Fruit fly (Drosophila melanogaster): ENCODE data around the gene Cip4.
A peak's percentile ranks its signal among the peaks of the same experiment; 100 is the strongest.

Cip4 gene

DNA sequence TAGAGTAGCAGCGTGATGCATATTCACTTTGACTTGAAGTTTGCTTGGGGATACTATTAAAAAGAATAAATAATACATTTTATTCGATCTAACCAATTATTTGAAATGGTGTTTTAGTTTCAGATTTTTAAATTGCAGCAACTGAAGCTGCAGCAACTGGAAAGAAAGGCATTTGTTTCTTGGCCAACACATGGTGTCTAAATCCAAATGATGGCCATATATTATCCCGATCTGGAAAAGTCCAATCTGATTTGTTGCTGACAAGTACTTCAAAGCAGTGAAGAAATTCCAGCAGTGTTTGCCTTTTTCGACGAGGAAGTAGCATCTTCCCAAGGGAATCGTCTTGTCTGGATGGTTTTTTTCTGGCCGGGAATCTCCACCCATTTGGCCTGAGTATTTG is 33.2 kb upstream of the Cip4 start (continued):
- TF ChIP-seq cyc (GFP tag; optimal IDR thresholded peaks at IDR 0.05) = no peak
- no peak for TF ChIP-seq Sox102F (GFP tag; optimal IDR thresholded peaks at IDR 0.05)
- no peak for TF ChIP-seq fd85E (GFP tag; optimal IDR thresholded peaks at IDR 0.05)
- no peak for TF ChIP-seq lz (GFP tag; optimal IDR thresholded peaks at IDR 0.05)
- TF ChIP-seq svp (GFP tag) = no peak

- TF ChIP-seq esn (GFP tag; optimal IDR thresholded peaks at IDR 0.05) = no peak
- TF ChIP-seq CG6792 (GFP tag; optimal IDR thresholded peaks at IDR 0.05) = no peak
- TF ChIP-seq CG16779 (tag; optimal IDR thresholded peaks at IDR 0.05) = no peak
- TF ChIP-seq Lpt (GFP tag; optimal IDR thresholded peaks at IDR 0.05) = no peak
These were observed 32.5 kb upstream of the Cip4 start for dm6 chr3L:4396372-4396771.

dm6 chr3L:4395501-4396073 is 31.7 kb upstream of the Cip4 start:
- TF ChIP-seq CG3032 (tag; optimal IDR thresholded peaks at IDR 0.05) (peak; percentile 24), Eip93F (GFP tag; optimal IDR thresholded peaks at IDR 0.05) (no peak), svp (GFP tag) (peak; percentile 91), vri (GFP tag; optimal IDR thresholded peaks at IDR 0.05) (no peak), CG8632 (GFP tag; optimal IDR thresholded peaks at IDR 0.05) (peak; percentile 43), CG11902 (GFP tag; optimal IDR thresholded peaks at IDR 0.05) (peak; percentile 35), CG11294 (GFP tag; IDR thresholded peaks at IDR 0.05) (no peak), CG3919 (GFP tag; optimal IDR thresholded peaks at IDR 0.05) (peak; percentile 53), CG6808 (GFP tag; optimal IDR thresholded peaks at IDR 0.05) (peak; percentile 39), CG31627 (GFP tag; optimal IDR thresholded peaks at IDR 0.05) (peak; percentile 44), OdsH (GFP tag; optimal IDR thresholded peaks at IDR 0.05) (peak; percentile 56), CG8119 (GFP tag; IDR thresholded peaks at IDR 0.05) (peak; percentile 39; the same call in 1 of the 3 replicates), CG8319 (GFP tag; optimal IDR thresholded peaks at IDR 0.05) (no peak), Eip78C (GFP tag) (peak; percentile 91), Sox14 (GFP tag; optimal IDR thresholded peaks at IDR 0.05) (peak; percentile 43), CG4318 (GFP tag; optimal IDR thresholded peaks at IDR 0.05) (peak; percentile 66), spab (GFP tag; optimal IDR thresholded peaks at IDR 0.05) (peak; percentile 8), cyc (GFP tag; optimal IDR thresholded peaks at IDR 0.05) (peak; percentile 47), Lpt (GFP tag; optimal IDR thresholded peaks at IDR 0.05) (no peak), salr (GFP tag; optimal IDR thresholded peaks at IDR 0.05) (peak in 1 of 2 experiments; percentile 67), CG34406 (GFP tag; optimal IDR thresholded peaks at IDR 0.05) (peak; percentile 51), Met (GFP tag; optimal IDR thresholded peaks at IDR 0.05) (peak; percentile 56), Smox (GFP tag; optimal IDR thresholded peaks at IDR 0.05) (peak; percentile 65), CG9139 (GFP tag; optimal IDR thresholded peaks at IDR 0.05) (no peak), Sox102F (GFP tag; optimal IDR thresholded peaks at IDR 0.05) (peak; percentile 57), Ets96B (tag; optimal IDR thresholded peaks at IDR 0.05) (peak; percentile 29), CG7368 (GFP tag; optimal IDR thresholded peaks at IDR 0.05) (no peak), esn (GFP tag; optimal IDR thresholded peaks at IDR 0.05) (peak; percentile 73), CG10669 (GFP tag; optimal IDR thresholded peaks at IDR 0.05) (peak; percentile 8), CG15336 (GFP tag; IDR thresholded peaks at IDR 0.05) (no peak), CG1621 (tag; optimal IDR thresholded peaks at IDR 0.05) (no peak), fd85E (GFP tag; optimal IDR thresholded peaks at IDR 0.05) (no peak), CG6163 (GFP tag; IDR thresholded peaks at IDR 0.05) (no peak), Ets21C (GFP tag; optimal IDR thresholded peaks at IDR 0.05) (peak; percentile 11), CG11762 (GFP tag; optimal IDR thresholded peaks at IDR 0.05; ENCODE audit: insufficient read depth) (peak; percentile 10), Eip75B (GFP tag; optimal IDR thresholded peaks at IDR 0.05) (peak; percentile 15), pdm3 (GFP tag; optimal IDR thresholded peaks at IDR 0.05) (peak; percentile 61), Hr4 (GFP tag; optimal IDR thresholded peaks at IDR 0.05) (peak; percentile 59), dac (GFP tag; optimal IDR thresholded peaks at IDR 0.05) (no peak), CG32006 (GFP tag; optimal IDR thresholded peaks at IDR 0.05) (peak; percentile 78), Gug (GFP tag; IDR thresholded peaks at IDR 0.05) (no peak), CG6792 (GFP tag; optimal IDR thresholded peaks at IDR 0.05) (peak; percentile 19), achi (GFP tag; optimal IDR thresholded peaks at IDR 0.05) (peak; percentile 52), Hr38 (GFP tag; optimal IDR thresholded peaks at IDR 0.05) (no peak), CG6854 (GFP tag; optimal IDR thresholded peaks at IDR 0.05) (no peak), CG16779 (tag; optimal IDR thresholded peaks at IDR 0.05) (no peak)

Measured in whole organism, prepupa.